Worm (Caenorhabditis elegans): ENCODE results near the gene sut-2.

DNA sequence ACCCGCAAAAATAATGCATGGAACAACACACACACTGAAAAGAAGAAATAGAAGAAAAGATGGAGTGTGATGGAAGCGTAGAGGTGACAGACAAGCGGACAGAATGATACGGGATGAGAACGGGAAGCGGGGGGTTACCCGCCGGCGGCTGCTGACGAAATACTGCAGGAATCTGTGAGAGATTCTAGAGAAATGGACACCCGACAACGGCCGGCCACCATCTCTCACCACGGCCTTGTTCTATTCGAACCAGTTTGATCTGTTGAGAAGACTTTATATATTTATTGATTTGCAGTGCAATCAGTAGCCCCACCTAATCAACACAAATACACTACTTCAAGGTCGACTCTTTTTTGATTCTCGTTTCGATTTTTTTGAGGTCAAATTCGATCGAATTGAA is 19.4 kb downstream of the sut-2 start:
- TF ChIP-seq ztf-11 (tag; optimal IDR thresholded peaks at IDR 0.05): no peak
- no peak for TF ChIP-seq ceh-82 (tag; optimal IDR thresholded peaks at IDR 0.05)
- TF ChIP-seq nhr-77 (tag; optimal IDR thresholded peaks at IDR 0.05): no peak
- TF ChIP-seq nhr-11 (tag; optimal IDR thresholded peaks at IDR 0.05): no peak
- no peak for TF ChIP-seq snpc-4 (tag; optimal IDR thresholded peaks at IDR 0.05)
- peak; percentile 49 for TF ChIP-seq nhr-23 (tag; optimal IDR thresholded peaks at IDR 0.05)
- no peak for TF ChIP-seq sea-2 (GFP tag; optimal IDR thresholded peaks at IDR 0.05)
- TF ChIP-seq ama-1 (optimal IDR thresholded peaks at IDR 0.05): no peak

Measured in whole organism, L3 larva.